Worm (Caenorhabditis elegans) whole organism, mixed stage, embryonic: ENCODE measurements around the gene fbxa-26.

Experiments used
- M03D4.4 ChIP-seq: sonication (generic microtip); optimal IDR thresholded peaks from 2 replicates; lab custom pipeline; 2017; ENCODE audit warnings: mild to moderate bottlenecking, missing genetic modification characterization, missing compliant biosample characterization
- bed-3 ChIP-seq: fragments of 200-800 bp; sonication (Bioruptor generic); optimal IDR thresholded peaks from 3 replicates; lab custom pipeline; 2018; ENCODE audit warnings: mild to moderate bottlenecking, missing genetic modification characterization, moderate library complexity, missing compliant biosample characterization
- blmp-1 ChIP-seq: fragments of 150-350 bp; optimal IDR thresholded peaks from 2 replicates; lab custom pipeline; 2014; ENCODE audit warnings: missing biosample characterization, missing genetic modification characterization
- ceh-83 ChIP-seq: fragments of 200-800 bp; sonication (Bioruptor generic); optimal IDR thresholded peaks from 2 replicates; lab custom pipeline; 2018; ENCODE audit warnings: mild to moderate bottlenecking, missing genetic modification characterization, missing compliant biosample characterization
- ces-1 ChIP-seq: fragments of 150-350 bp; optimal IDR thresholded peaks from 2 replicates; lab custom pipeline; 2014; ENCODE audit warnings: missing biosample characterization, missing genetic modification reagents, missing genetic modification characterization
- cnd-1 ChIP-seq: fragments of 200-800 bp; sonication (Bioruptor generic); optimal IDR thresholded peaks from 2 replicates; lab custom pipeline; 2018; ENCODE audit warnings: mild to moderate bottlenecking, missing genetic modification characterization, missing compliant biosample characterization
- drap-1 ChIP-seq: fragments of 200-800 bp; sonication (Bioruptor generic); optimal IDR thresholded peaks from 3 replicates; lab custom pipeline; 2018; ENCODE audit warnings: mild to moderate bottlenecking, missing genetic modification characterization, missing compliant biosample characterization
- elt-3 ChIP-seq: fragments of 150-350 bp; optimal IDR thresholded peaks from 2 replicates; lab custom pipeline; 2014; ENCODE audit warnings: missing biosample characterization, missing genetic modification characterization
- flh-1 ChIP-seq: fragments of 200-800 bp; sonication (Bioruptor generic); optimal IDR thresholded peaks from 2 replicates; lab custom pipeline; 2018; ENCODE audit warnings: mild to moderate bottlenecking, missing genetic modification characterization, moderate library complexity, missing compliant biosample characterization
- hlh-1 ChIP-seq: fragments of 150-350 bp; optimal IDR thresholded peaks from 2 replicates; lab custom pipeline; 2014; ENCODE audit warnings: missing biosample characterization, missing genetic modification reagents, missing genetic modification characterization
- lin-13 ChIP-seq: fragments of 150-350 bp; optimal IDR thresholded peaks from 2 replicates; lab custom pipeline; 2014; ENCODE audit warnings: missing biosample characterization, missing genetic modification characterization
- lin-32 ChIP-seq: fragments of 200-800 bp; sonication (Bioruptor generic); optimal IDR thresholded peaks from 2 replicates; lab custom pipeline; 2018; ENCODE audit warnings: mild to moderate bottlenecking, missing genetic modification characterization, missing compliant biosample characterization
- lsy-2 ChIP-seq: fragments of 150-350 bp; optimal IDR thresholded peaks from 2 replicates; lab custom pipeline; 2014; ENCODE audit warnings: missing biosample characterization, missing genetic modification characterization
- mab-5 ChIP-seq: fragments of 150-350 bp; optimal IDR thresholded peaks from 2 replicates; lab custom pipeline; 2014; ENCODE audit warnings: missing biosample characterization, missing genetic modification characterization
- mep-1 ChIP-seq: fragments of 150-350 bp; optimal IDR thresholded peaks from 2 replicates; lab custom pipeline; 2017; ENCODE audit warnings: missing biosample characterization, missing genetic modification reagents, missing genetic modification characterization, inconsistent platforms
- mls-2 ChIP-seq: sonication (generic microtip); optimal IDR thresholded peaks from 2 replicates; lab custom pipeline; 2016; ENCODE audit warnings: mild to moderate bottlenecking, missing genetic modification characterization, moderate library complexity, missing compliant biosample characterization
- nhr-12 ChIP-seq: fragments of 150-350 bp; optimal IDR thresholded peaks from 2 replicates; lab custom pipeline; 2014; ENCODE audit warnings: missing biosample characterization, missing genetic modification characterization
- nhr-2 ChIP-seq: fragments of 150-350 bp; optimal IDR thresholded peaks from 2 replicates; lab custom pipeline; 2014; ENCODE audit warnings: missing biosample characterization, missing genetic modification characterization
- nhr-237 ChIP-seq: fragments of 150-350 bp; optimal IDR thresholded peaks from 2 replicates; lab custom pipeline; 2014; ENCODE audit warnings: missing biosample characterization, missing genetic modification characterization
- nhr-28 ChIP-seq: fragments of 150-350 bp; optimal IDR thresholded peaks from 2 replicates; lab custom pipeline; 2014; ENCODE audit warnings: missing biosample characterization, missing genetic modification characterization
- nhr-76 ChIP-seq: sonication (generic microtip); optimal IDR thresholded peaks from 2 replicates; lab custom pipeline; 2017; ENCODE audit warnings: missing biosample characterization, missing genetic modification characterization
- pha-4 ChIP-seq: fragments of 150-350 bp; optimal IDR thresholded peaks from 2 replicates; lab custom pipeline; 2018; ENCODE audit warnings: missing biosample characterization, missing genetic modification reagents, missing genetic modification characterization
- snpc-4 ChIP-seq: fragments of 150-350 bp; optimal IDR thresholded peaks from 2 replicates; lab custom pipeline; 2014; ENCODE audit warnings: missing biosample characterization, missing genetic modification characterization
- sptf-1 ChIP-seq: sonication (generic microtip); optimal IDR thresholded peaks from 2 replicates; lab custom pipeline; 2017; ENCODE audit warnings: mild to moderate bottlenecking, missing genetic modification characterization, moderate library complexity, missing compliant biosample characterization
- unc-120 ChIP-seq: sonication (generic microtip); optimal IDR thresholded peaks from 2 replicates; lab custom pipeline; 2017; ENCODE audit warnings: missing genetic modification characterization, missing compliant biosample characterization; ENCODE audit not compliant: poor library complexity, severe bottlenecking
- unc-39 ChIP-seq: fragments of 150-350 bp; optimal IDR thresholded peaks from 2 replicates; lab custom pipeline; 2014; ENCODE audit warnings: missing biosample characterization, missing genetic modification characterization
- unc-62 ChIP-seq: fragments of 150-350 bp; optimal IDR thresholded peaks from 2 replicates; lab custom pipeline; 2014; ENCODE audit warnings: missing biosample characterization, missing genetic modification reagents, missing genetic modification characterization
- zip-8 ChIP-seq: fragments of 150-350 bp; optimal IDR thresholded peaks from 2 replicates; lab custom pipeline; 2014; ENCODE audit warnings: missing biosample characterization, missing genetic modification characterization
- ztf-11 ChIP-seq: fragments of 150-350 bp; optimal IDR thresholded peaks from 2 replicates; lab custom pipeline; 2014; ENCODE audit warnings: missing biosample characterization, missing genetic modification characterization

fbxa-26 gene

ce11 chrIII:1321561-1321960 lies 20.8 kb downstream of the fbxa-26 start, which contains the start of gene fbxa-15:
TSS of gene fbxa-15 (minus strand) at chrIII:1321661.
- TF ChIP-seq nhr-237 (tag; lab: Kevin White, UChicago) = no peak
- no peak for TF ChIP-seq unc-39 (tag; lab: Kevin White, UChicago)
- no peak for TF ChIP-seq M03D4.4 (tag; lab: Kevin White, UChicago)
- TF ChIP-seq hlh-1 (tag; lab: Kevin White, UChicago) = no peak

- TF ChIP-seq blmp-1 (tag; lab: Kevin White, UChicago) = no peak
- no peak for TF ChIP-seq ceh-83 (GFP tag; lab: Kevin White, UChicago)
- no peak for TF ChIP-seq ztf-11 (tag; lab: Kevin White, UChicago)
These were observed 27.3 kb downstream of the fbxa-26 start, which contains the start of the genes fbxa-80 and fbxa-19 for ce11 chrIII:1315038-1315437. TSS of gene fbxa-80 (minus strand) at chrIII:1315210. TSS of gene fbxa-19 (plus strand) at chrIII:1315401.

- TF ChIP-seq nhr-12 (tag; lab: Kevin White, UChicago) (no peak), nhr-28 (tag; lab: Kevin White, UChicago) (no peak), elt-3 (no peak), ztf-11 (tag; lab: Kevin White, UChicago) (no peak), M03D4.4 (tag; lab: Kevin White, UChicago) (no peak), lin-13 (tag; lab: Kevin White, UChicago) (no peak), sptf-1 (tag; lab: Kevin White, UChicago) (no peak)
These were observed 28.0 kb downstream of the fbxa-26 start for ce11 chrIII:1314283-1314682.

ce11 chrIII:1311367-1311766 lies 31.0 kb downstream of the fbxa-26 start:
- TF ChIP-seq zip-8 (tag; lab: Kevin White, UChicago) = no peak
- TF ChIP-seq bed-3 (GFP tag; lab: Kevin White, UChicago) = no peak
- TF ChIP-seq pha-4 (tag; lab: Kevin White, UChicago) = no peak
- no peak for TF ChIP-seq mep-1 (tag; lab: Kevin White, UChicago)
- TF ChIP-seq drap-1 = no peak
- no peak for TF ChIP-seq unc-120 (tag; lab: Kevin White, UChicago)
- TF ChIP-seq lin-32 = no peak
- no peak for TF ChIP-seq snpc-4 (tag; lab: Kevin White, UChicago)
- no peak for TF ChIP-seq cnd-1 (tag; lab: Kevin White, UChicago)
- no peak for TF ChIP-seq hlh-1 (tag; lab: Kevin White, UChicago)
- no peak for TF ChIP-seq lsy-2
- TF ChIP-seq sptf-1 (tag; lab: Kevin White, UChicago) = no peak
- TF ChIP-seq nhr-237 (tag; lab: Kevin White, UChicago) = no peak

ce11 chrIII:1308887-1309286 lies 33.4 kb downstream of the fbxa-26 start, which contains the start of gene Y82E9BL.12:
TSS of gene Y82E9BL.12 (plus strand) at chrIII:1309187.
- TF ChIP-seq bed-3 (GFP tag; lab: Kevin White, UChicago) = no peak
- TF ChIP-seq unc-62 (GFP tag; lab: Kevin White, UChicago) = no peak
- no peak for TF ChIP-seq ztf-11 (tag; lab: Kevin White, UChicago)
- no peak for TF ChIP-seq mep-1 (tag; lab: Kevin White, UChicago)
- no peak for TF ChIP-seq lin-32
- TF ChIP-seq lsy-2 = no peak
- no peak for TF ChIP-seq mls-2 (tag; lab: Kevin White, UChicago)
- TF ChIP-seq ceh-83 (GFP tag; lab: Kevin White, UChicago) = no peak
- TF ChIP-seq ces-1 = no peak
- TF ChIP-seq nhr-2 (tag; lab: Kevin White, UChicago) = no peak
- no peak for TF ChIP-seq lin-13 (tag; lab: Kevin White, UChicago)
- no peak for TF ChIP-seq zip-8 (tag; lab: Kevin White, UChicago)
- TF ChIP-seq, all 35 proteins: peak for 0

- TF ChIP-seq nhr-76 (tag; lab: Kevin White, UChicago) = no peak
- no peak for TF ChIP-seq blmp-1 (tag; lab: Kevin White, UChicago)
- TF ChIP-seq mab-5 (tag; lab: Kevin White, UChicago) = no peak
- TF ChIP-seq drap-1 = no peak
- TF ChIP-seq nhr-28 (tag; lab: Kevin White, UChicago) = no peak
- no peak for TF ChIP-seq flh-1 (GFP tag; lab: Kevin White, UChicago)
These were observed 34.1 kb downstream of the fbxa-26 start, which contains the start of gene fbxa-79 for ce11 chrIII:1308209-1308608. TSS of gene fbxa-79 (minus strand) at chrIII:1308294.
